Worm (Caenorhabditis elegans): ENCODE results near the gene efl-3.
A peak's percentile ranks its signal among the peaks of the same experiment; 100 is the strongest.

Gene efl-3

DNA sequence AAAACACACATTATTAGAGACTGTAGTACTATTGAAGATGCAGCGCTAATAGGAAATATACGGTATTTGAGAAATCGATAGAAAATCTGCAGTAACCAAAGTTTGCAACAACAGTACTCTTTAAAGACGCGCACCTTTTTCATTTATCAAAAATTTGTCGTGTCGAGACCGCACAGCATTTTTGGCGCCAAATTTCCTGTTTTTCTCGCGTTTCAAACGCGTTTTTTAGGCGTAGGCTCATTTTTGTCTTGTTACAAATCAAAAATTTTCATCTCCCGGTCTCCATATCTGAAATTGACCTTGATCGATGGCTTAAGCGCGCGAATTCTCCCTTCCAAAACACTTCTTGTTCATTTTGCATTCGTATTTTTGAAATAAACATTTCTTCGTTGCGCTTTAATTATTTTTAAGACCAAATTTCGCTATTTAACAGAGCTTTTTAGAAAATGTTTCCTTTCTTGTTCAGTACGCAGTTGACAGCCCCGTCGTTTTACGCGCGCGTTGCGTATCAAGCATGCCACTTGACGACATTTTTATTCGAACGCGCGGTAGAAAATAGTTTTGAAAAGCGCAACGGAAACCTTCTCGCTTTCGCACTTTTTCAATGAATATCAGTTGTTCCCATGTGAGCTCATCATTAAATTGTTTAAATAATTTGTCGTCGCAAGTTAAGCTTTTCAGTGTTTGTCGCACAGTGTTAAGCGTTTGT lies 44.4 kb downstream of the efl-3 start:
- no peak for TF ChIP-seq hlh-13 (GFP tag; optimal IDR thresholded peaks at IDR 0.05)
- no peak for TF ChIP-seq F13H6.1 (tag; optimal IDR thresholded peaks at IDR 0.05)
- no peak for TF ChIP-seq hlh-30 (tag; optimal IDR thresholded peaks at IDR 0.05; ENCODE audit: insufficient read depth)
- TF ChIP-seq unc-55 (GFP tag; optimal IDR thresholded peaks at IDR 0.05) = no peak
- no peak for TF ChIP-seq unc-3 (GFP tag; conservative IDR thresholded peaks at IDR 0.05)
- TF ChIP-seq unc-3 (tag; optimal IDR thresholded peaks at IDR 0.05) = no peak
- TF ChIP-seq ceh-48 (tag; optimal IDR thresholded peaks at IDR 0.05) = no peak
- TF ChIP-seq K02D7.2 (tag; optimal IDR thresholded peaks at IDR 0.05) = no peak
- no peak for TF ChIP-seq ceh-24 (tag; optimal IDR thresholded peaks at IDR 0.05)
- TF ChIP-seq ref-2 (tag; optimal IDR thresholded peaks at IDR 0.05) = no peak
- no peak for TF ChIP-seq ahr-1 (tag; optimal IDR thresholded peaks at IDR 0.05)
- no peak for TF ChIP-seq ceh-22 (tag; optimal IDR thresholded peaks at IDR 0.05)
- TF ChIP-seq sox-2 (GFP tag; IDR thresholded peaks at IDR 0.05) = no peak

DNA sequence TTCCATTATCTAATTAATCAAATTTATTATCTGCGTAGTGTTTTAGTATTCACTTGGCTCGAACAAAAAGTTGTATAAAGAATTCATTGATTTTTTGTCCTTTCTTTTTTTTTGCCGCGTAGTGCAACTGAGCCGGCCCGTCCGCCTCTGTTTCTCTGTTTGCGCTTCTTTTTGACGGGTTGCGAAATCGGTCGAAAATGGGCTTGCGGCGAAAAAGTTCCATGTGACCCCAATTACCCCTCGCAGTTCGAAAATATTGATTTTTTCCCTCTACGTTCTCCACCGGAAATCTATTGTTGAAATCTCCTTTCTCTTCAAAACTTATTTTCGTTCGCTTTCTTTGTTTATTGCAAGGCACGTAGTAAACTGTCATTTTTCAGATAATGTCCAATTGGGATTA lies 45.0 kb downstream of the efl-3 start, which contains the start of gene zyg-9:
zyg-9 (plus strand) TSS at position 381 of the 400 bp plus-strand sequence.
- TF ChIP-seq ceh-48 (tag; optimal IDR thresholded peaks at IDR 0.05) = peak; percentile 43
- TF ChIP-seq hlh-30 (tag; optimal IDR thresholded peaks at IDR 0.05; ENCODE audit: insufficient read depth) = peak; percentile 16
- TF ChIP-seq pros-1 (tag; optimal IDR thresholded peaks at IDR 0.05) = no peak
- TF ChIP-seq C38D4.7 (GFP tag; optimal IDR thresholded peaks at IDR 0.05) = no peak

DNA sequence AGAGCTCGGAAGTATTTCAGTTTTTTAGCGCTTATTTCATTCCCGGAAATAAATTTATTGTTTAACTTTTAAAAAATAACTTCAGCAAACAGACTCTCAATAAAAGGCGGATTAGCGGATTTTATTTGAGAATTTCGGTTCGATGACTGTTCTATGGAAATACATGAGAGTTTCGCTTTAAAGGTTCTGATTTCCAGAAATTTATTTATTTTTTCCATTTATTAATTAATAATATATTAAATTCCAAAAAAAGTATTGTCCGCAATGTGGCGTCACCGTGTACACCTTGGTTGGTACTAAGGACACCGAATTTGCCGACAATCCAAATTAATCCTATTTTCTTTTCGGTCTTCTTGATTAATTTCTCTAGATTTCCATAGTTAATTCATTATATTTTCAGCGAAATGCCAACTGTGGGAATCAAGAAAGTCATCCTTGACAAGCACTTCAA lies 52.0 kb downstream of the efl-3 start, which contains the start of gene fars-3:
fars-3 (plus strand) TSS at position 401 of the 451 bp plus-strand sequence.
- TF ChIP-seq che-1 (tag; optimal IDR thresholded peaks at IDR 0.05) (no peak), lim-6 (tag; optimal IDR thresholded peaks at IDR 0.05) (no peak), unc-42 (tag; optimal IDR thresholded peaks at IDR 0.05) (peak; percentile 24), hlh-30 (tag; optimal IDR thresholded peaks at IDR 0.05; ENCODE audit: insufficient read depth) (no peak)
